Worm (Caenorhabditis elegans): ENCODE data around the gene T19D2.13.

The T19D2.13 gene

DNA sequence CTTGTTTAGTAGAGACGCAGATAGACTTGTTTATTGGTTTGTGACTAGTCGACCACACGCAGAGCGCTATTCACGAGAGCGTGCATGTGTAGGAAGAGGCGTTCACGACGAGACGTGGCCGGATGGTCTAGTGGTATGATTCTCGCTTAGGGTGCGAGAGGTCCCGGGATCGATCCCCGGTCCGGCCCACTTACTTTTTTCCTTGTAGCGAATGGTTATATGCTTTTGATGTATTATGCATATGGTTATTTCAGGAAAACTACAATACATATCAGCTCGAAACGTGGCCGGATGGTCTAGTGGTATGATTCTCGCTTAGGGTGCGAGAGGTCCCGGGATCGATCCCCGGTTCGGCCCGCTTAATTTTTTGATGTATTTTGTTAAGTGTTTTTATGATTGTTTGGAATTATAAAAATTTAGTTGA, 27.8 kb upstream of the T19D2.13 start (continued):
- TF ChIP-seq tbx-7 (tag; optimal IDR thresholded peaks at IDR 0.05) (peak; percentile 41), sox-4 (tag; optimal IDR thresholded peaks at IDR 0.05) (peak; percentile 84), ceh-14 (tag; optimal IDR thresholded peaks at IDR 0.05) (no peak), ceh-19 (GFP tag; optimal IDR thresholded peaks at IDR 0.05) (peak; percentile 73), lin-11 (tag; optimal IDR thresholded peaks at IDR 0.05) (peak; percentile 58), che-1 (tag; optimal IDR thresholded peaks at IDR 0.05) (peak; percentile 81), fkh-6 (tag; optimal IDR thresholded peaks at IDR 0.05) (peak; percentile 72), hlh-13 (GFP tag; optimal IDR thresholded peaks at IDR 0.05) (peak; percentile 78), fkh-10 (GFP tag; optimal IDR thresholded peaks at IDR 0.05) (no peak), elt-4 (tag; optimal IDR thresholded peaks at IDR 0.05) (no peak), unc-3 (GFP tag; conservative IDR thresholded peaks at IDR 0.05) (peak; percentile 64), unc-3 (tag; optimal IDR thresholded peaks at IDR 0.05) (no peak), K02D7.2 (tag; optimal IDR thresholded peaks at IDR 0.05) (peak; percentile 64), fax-1 (tag; optimal IDR thresholded peaks at IDR 0.05) (peak; percentile 56), pag-3 (tag; optimal IDR thresholded peaks at IDR 0.05; ENCODE audit: borderline replicate concordance) (no peak), ztf-16 (tag; optimal IDR thresholded peaks at IDR 0.05) (peak; percentile 58), C38D4.7 (GFP tag; optimal IDR thresholded peaks at IDR 0.05) (peak; percentile 79), odd-2 (tag; optimal IDR thresholded peaks at IDR 0.05) (peak; percentile 44), ceh-24 (tag; optimal IDR thresholded peaks at IDR 0.05) (no peak), eyg-1 (tag; optimal IDR thresholded peaks at IDR 0.05) (peak; percentile 50), nhr-11 (tag; optimal IDR thresholded peaks at IDR 0.05) (no peak), ceh-30 (tag; optimal IDR thresholded peaks at IDR 0.05) (peak; percentile 24), ref-2 (tag; optimal IDR thresholded peaks at IDR 0.05) (peak; percentile 88), dve-1 (tag; optimal IDR thresholded peaks at IDR 0.05) (peak; percentile 73), npax-4 (tag; optimal IDR thresholded peaks at IDR 0.05) (peak; percentile 53), ceh-9 (tag; optimal IDR thresholded peaks at IDR 0.05) (peak; percentile 3), hlh-30 (tag; optimal IDR thresholded peaks at IDR 0.05; ENCODE audit: insufficient read depth) (peak; percentile 49), ceh-48 (tag; optimal IDR thresholded peaks at IDR 0.05) (peak; percentile 67), Y22D7AL.16 (tag; optimal IDR thresholded peaks at IDR 0.05) (peak; percentile 64), hlh-6 (tag; optimal IDR thresholded peaks at IDR 0.05) (peak; percentile 89), pqm-1 (tag; optimal IDR thresholded peaks at IDR 0.05) (peak; percentile 63), nfya-1 (tag; optimal IDR thresholded peaks at IDR 0.05) (peak; percentile 71), sdc-2 (tag; optimal IDR thresholded peaks at IDR 0.05) (peak; percentile 89), madf-2 (tag; optimal IDR thresholded peaks at IDR 0.05) (peak; percentile 79), lim-6 (tag; optimal IDR thresholded peaks at IDR 0.05) (no peak), pha-2 (tag; optimal IDR thresholded peaks at IDR 0.05) (peak; percentile 81), rnt-1 (tag; optimal IDR thresholded peaks at IDR 0.05) (peak; percentile 40), unc-86 (tag; optimal IDR thresholded peaks at IDR 0.05) (peak; percentile 80), ceh-18 (tag; optimal IDR thresholded peaks at IDR 0.05) (peak; percentile 54), hlh-8 (tag; optimal IDR thresholded peaks at IDR 0.05) (peak; percentile 56), hlh-15 (tag; optimal IDR thresholded peaks at IDR 0.05) (no peak), pha-4 (tag; optimal IDR thresholded peaks at IDR 0.05) (no peak), ceh-6 (GFP tag; optimal IDR thresholded peaks at IDR 0.05) (peak; percentile 88), gmeb-2 (tag; optimal IDR thresholded peaks at IDR 0.05) (peak; percentile 83), zip-5 (tag; optimal IDR thresholded peaks at IDR 0.05) (peak; percentile 65), unc-55 (GFP tag; optimal IDR thresholded peaks at IDR 0.05) (no peak), ets-4 (tag; optimal IDR thresholded peaks at IDR 0.05) (no peak), ceh-34 (tag; optimal IDR thresholded peaks at IDR 0.05) (peak; percentile 76), pros-1 (tag; optimal IDR thresholded peaks at IDR 0.05) (peak; percentile 59), ahr-1 (tag; optimal IDR thresholded peaks at IDR 0.05) (peak; percentile 70)
